Fruit fly (Drosophila melanogaster): ENCODE measurements around the gene Ufd4.

The Ufd4 gene

dm6 chr2L:10299810-10300147 is 7.6 kb upstream of the Ufd4 start, which contains the start of gene CYLD:
Gene CYLD, minus strand, starts transcription at chr2L:10299847.
- no peak for TF ChIP-seq Sin3A (optimal IDR thresholded peaks at IDR 0.05)
- TF ChIP-seq Myc (optimal IDR thresholded peaks at IDR 0.05), result no peak
- TF ChIP-seq ttk (optimal IDR thresholded peaks at IDR 0.05), result no peak
- TF ChIP-seq psq (optimal IDR thresholded peaks at IDR 0.05), result no peak
- TF ChIP-seq insv (optimal IDR thresholded peaks at IDR 0.05), result no peak
- no peak for TF ChIP-seq h (optimal IDR thresholded peaks at IDR 0.05)

DNA sequence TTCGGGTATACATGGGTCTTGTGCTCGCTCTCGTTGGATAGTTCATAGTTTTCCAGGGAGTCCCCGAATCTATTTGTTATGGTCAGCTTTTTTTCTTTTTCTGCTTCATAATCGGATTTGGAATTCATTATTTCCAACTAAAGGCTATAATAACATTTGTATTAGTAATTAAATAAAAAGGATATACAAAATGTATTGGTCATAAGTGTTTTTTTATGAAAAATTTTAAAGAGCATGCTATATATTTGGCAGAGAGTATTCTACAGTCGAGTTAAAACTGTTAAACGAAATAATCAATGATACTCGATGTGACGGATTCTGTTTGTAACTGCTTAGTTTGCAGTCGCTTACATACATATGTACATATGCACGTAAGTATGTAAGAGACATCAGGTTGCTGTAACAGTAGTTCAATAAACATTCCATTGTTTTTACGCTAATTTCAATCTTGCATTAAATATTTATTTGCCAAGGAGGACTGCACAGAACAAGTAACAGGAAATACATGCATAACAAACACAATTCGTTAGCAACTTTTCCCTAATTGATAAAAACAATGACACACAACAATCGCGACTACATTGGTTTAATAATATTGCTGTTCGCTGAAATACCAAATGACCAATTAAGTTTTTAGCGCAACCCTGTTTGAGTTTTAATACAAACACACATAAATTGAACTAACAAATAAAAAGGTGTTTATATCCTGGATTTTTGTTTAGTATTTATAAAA is 7.1 kb upstream of the Ufd4 start:
- TF ChIP-seq Sin3A (optimal IDR thresholded peaks at IDR 0.05) (no peak), h (optimal IDR thresholded peaks at IDR 0.05) (no peak), psq (optimal IDR thresholded peaks at IDR 0.05) (no peak), ttk (optimal IDR thresholded peaks at IDR 0.05) (no peak), Myc (optimal IDR thresholded peaks at IDR 0.05) (no peak), insv (optimal IDR thresholded peaks at IDR 0.05) (no peak)

- no peak for TF ChIP-seq h (optimal IDR thresholded peaks at IDR 0.05)
- no peak for TF ChIP-seq insv (optimal IDR thresholded peaks at IDR 0.05)
- TF ChIP-seq Sin3A (optimal IDR thresholded peaks at IDR 0.05), result no peak
- no peak for TF ChIP-seq psq (optimal IDR thresholded peaks at IDR 0.05)
These were observed 6.1 kb upstream of the Ufd4 start for dm6 chr2L:10298306-10298705.

DNA sequence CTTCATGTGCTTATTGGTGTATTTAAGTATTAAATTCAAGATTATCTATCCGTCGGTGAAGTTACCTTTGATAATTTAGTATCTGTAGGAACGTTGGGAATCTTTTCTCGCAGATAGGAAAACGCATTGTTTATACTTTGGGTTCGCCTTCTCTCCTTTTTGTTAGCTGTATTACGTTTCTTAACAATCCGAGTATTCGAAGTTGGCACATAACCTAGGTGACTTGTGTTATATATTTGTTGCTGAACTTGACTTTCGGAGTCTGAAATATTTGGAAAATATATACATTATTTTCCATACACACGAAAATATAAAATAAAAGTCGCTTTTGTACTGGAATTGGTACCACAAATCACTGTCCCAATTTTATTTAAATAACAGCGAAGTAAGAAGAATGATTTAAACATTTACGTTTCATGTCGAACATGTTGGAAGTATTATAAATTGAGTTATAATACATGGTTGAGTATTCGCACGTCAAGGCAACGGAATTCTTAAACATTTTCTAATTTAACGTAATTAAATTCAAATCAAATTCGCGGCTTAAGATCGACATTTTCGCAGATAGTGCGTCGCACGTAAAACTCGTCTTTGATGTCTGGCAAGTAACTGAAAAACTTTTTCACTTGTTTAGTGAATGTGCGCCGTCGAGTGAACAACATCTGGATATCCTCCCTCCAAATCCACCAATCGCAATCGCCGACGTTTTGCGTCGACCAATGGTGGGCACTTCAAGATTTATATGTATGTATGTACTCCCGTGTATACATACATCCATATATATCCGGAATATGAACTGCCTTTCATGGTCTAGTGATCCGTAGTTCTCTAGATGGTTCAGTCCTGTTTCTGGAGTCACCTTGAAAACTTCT is 2.9 kb upstream of the Ufd4 start, which contains the start of gene Hand:
Gene Hand, minus strand, starts transcription at position 588 of the 872 bp plus-strand sequence.
- TF ChIP-seq Sin3A (optimal IDR thresholded peaks at IDR 0.05), result no peak
- TF ChIP-seq ttk (optimal IDR thresholded peaks at IDR 0.05), result no peak
- TF ChIP-seq Myc (optimal IDR thresholded peaks at IDR 0.05), result no peak
- TF ChIP-seq psq (optimal IDR thresholded peaks at IDR 0.05), result no peak
- TF ChIP-seq h (optimal IDR thresholded peaks at IDR 0.05), result no peak
- no peak for TF ChIP-seq insv (optimal IDR thresholded peaks at IDR 0.05)

dm6 chr2L:10291276-10291675 is 889 bp downstream of the Ufd4 start:
- no peak for TF ChIP-seq insv (optimal IDR thresholded peaks at IDR 0.05)
- TF ChIP-seq psq (optimal IDR thresholded peaks at IDR 0.05), result no peak
- TF ChIP-seq Sin3A (optimal IDR thresholded peaks at IDR 0.05), result no peak
- no peak for TF ChIP-seq ttk (optimal IDR thresholded peaks at IDR 0.05)

dm6 chr2L:10280772-10281171 is 11.4 kb downstream of the Ufd4 start, which contains the start of gene CG34043:
Gene CG34043, minus strand, starts transcription at chr2L:10280872.
- TF ChIP-seq insv (optimal IDR thresholded peaks at IDR 0.05) (no peak), ttk (optimal IDR thresholded peaks at IDR 0.05) (no peak), h (optimal IDR thresholded peaks at IDR 0.05) (no peak), Sin3A (optimal IDR thresholded peaks at IDR 0.05) (no peak), psq (optimal IDR thresholded peaks at IDR 0.05) (no peak), Myc (optimal IDR thresholded peaks at IDR 0.05) (no peak)

- TF ChIP-seq h (optimal IDR thresholded peaks at IDR 0.05) (no peak), psq (optimal IDR thresholded peaks at IDR 0.05) (no peak), Sin3A (optimal IDR thresholded peaks at IDR 0.05) (no peak)
These were observed 13.5 kb downstream of the Ufd4 start, which contains the start of gene Utx for dm6 chr2L:10278658-10279057. Gene Utx, minus strand, starts transcription at chr2L:10278811.

dm6 chr2L:10277362-10277761 is 14.8 kb downstream of the Ufd4 start:
- TF ChIP-seq Myc (optimal IDR thresholded peaks at IDR 0.05), result no peak
- TF ChIP-seq ttk (optimal IDR thresholded peaks at IDR 0.05), result no peak
- no peak for TF ChIP-seq insv (optimal IDR thresholded peaks at IDR 0.05)
- no peak for TF ChIP-seq psq (optimal IDR thresholded peaks at IDR 0.05)
- TF ChIP-seq h (optimal IDR thresholded peaks at IDR 0.05), result no peak
- TF ChIP-seq Sin3A (optimal IDR thresholded peaks at IDR 0.05), result no peak

DNA sequence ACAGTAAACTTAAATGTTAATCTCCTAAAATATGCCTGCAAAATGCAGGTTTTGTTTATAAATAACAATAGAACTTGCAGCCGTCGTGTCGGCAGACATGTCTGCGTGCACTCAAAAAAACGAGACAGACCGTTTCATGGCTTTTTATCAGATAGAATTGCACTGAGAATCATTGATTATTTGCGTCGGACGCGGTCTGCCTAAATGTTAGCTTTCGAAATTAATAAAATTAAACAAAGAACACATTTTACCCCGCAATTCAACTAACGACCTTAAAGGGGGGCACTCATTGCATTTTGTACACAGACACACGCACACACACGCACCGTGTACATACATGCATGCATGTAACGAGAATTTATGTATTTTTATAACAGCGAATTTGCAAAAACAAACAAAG is 15.3 kb downstream of the Ufd4 start:
- TF ChIP-seq Sin3A (optimal IDR thresholded peaks at IDR 0.05) (no peak), psq (optimal IDR thresholded peaks at IDR 0.05) (no peak)

DNA sequence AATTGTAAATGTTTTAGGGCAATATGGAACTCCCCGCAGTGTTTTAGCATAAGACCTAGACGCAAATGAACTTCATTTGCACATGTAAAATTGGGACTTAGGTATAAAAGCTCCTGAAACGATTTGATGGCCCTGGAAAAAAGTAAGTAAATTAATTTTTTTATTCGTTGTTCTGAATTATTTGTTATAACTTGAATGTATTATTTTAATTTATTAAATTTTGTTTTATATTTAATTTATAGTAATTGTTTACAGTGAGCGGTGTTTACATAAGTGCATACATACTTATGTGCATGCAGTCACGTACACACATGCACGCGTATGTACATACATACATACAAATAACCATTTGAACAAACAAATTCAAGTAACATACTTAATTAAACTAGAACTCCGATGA is 15.7 kb downstream of the Ufd4 start:
- TF ChIP-seq insv (optimal IDR thresholded peaks at IDR 0.05) (no peak), ttk (optimal IDR thresholded peaks at IDR 0.05) (no peak), psq (optimal IDR thresholded peaks at IDR 0.05) (no peak), Sin3A (optimal IDR thresholded peaks at IDR 0.05) (no peak), Myc (optimal IDR thresholded peaks at IDR 0.05) (no peak), h (optimal IDR thresholded peaks at IDR 0.05) (no peak)

DNA sequence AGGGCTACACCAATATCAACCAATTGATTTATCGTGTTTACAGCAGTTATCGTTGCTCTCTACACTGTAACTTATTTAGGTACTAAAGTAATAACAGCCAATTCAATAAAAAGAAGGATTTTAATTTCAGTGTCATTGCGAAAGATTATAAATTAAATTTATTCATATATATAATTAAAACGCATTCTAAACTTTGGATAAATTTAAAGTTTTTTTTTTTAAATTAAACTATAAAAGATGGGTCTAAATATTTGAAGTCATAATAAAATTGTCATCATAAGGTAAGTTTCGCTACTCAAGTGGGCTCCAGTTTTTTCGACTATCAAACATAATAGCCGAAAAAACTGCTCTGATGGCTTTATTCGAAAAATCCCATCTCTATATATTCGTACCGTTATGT is 19.9 kb downstream of the Ufd4 start, which contains the start of gene trk:
Gene trk, minus strand, starts transcription at position 101 of the 400 bp plus-strand sequence.
- TF ChIP-seq Myc (optimal IDR thresholded peaks at IDR 0.05), result no peak
- TF ChIP-seq insv (optimal IDR thresholded peaks at IDR 0.05), result no peak
- TF ChIP-seq ttk (optimal IDR thresholded peaks at IDR 0.05), result no peak
- no peak for TF ChIP-seq Sin3A (optimal IDR thresholded peaks at IDR 0.05)
- TF ChIP-seq psq (optimal IDR thresholded peaks at IDR 0.05), result no peak
- TF ChIP-seq h (optimal IDR thresholded peaks at IDR 0.05), result no peak

- TF ChIP-seq ttk (optimal IDR thresholded peaks at IDR 0.05), result no peak
- no peak for TF ChIP-seq h (optimal IDR thresholded peaks at IDR 0.05)
- no peak for TF ChIP-seq psq (optimal IDR thresholded peaks at IDR 0.05)
- no peak for TF ChIP-seq insv (optimal IDR thresholded peaks at IDR 0.05)
- no peak for TF ChIP-seq Sin3A (optimal IDR thresholded peaks at IDR 0.05)
- no peak for TF ChIP-seq Myc (optimal IDR thresholded peaks at IDR 0.05)
These were observed 22.3 kb downstream of the Ufd4 start, which contains the start of gene Mulk for dm6 chr2L:10269854-10270253. Gene Mulk, plus strand, starts transcription at chr2L:10270051.
